Fruit fly (Drosophila melanogaster): Measurements from ENCODE around the gene croc.

Gene croc

DNA sequence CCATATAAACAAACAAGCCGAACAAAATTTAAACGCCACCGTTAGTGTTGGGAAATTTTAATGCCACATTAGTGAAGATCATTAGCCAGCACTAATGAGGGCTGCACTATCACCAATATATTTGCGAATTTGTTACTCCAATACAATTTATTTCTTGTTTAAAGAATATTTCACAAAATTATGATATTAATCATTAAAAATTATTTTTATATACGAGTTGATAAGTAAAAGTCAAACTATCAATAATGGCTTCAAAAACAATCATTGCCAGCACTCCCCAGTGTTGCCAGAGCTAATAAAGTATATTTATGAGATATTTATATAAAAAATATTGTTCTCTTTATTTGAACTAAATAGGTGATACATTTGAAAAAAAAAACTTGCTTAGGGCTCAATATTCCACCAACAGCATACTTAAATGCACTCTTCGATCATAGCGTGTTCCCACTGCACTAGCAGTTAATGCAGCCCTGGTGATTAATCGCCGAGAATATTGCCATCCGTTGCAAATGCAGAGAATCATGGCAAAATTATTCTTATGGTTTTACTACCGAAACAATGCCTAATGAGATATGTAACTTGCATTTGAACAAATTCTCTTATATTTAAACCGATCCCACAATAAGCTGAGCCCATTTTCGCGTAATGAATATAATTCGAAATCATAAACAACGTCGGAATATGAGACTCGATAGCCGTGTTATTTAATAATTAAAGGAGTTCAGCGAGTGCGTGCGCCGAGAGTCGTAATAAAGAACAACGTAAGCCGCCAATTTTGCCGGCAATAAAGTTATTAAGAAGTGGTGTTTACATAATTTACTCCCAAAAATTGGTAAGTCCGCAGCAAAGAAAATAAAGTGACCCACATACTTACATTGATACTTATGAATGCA lies 39.8 kb upstream of the croc start, which contains the start of the genes SAK and Cdk12 (continued):
- TF ChIP-seq p53 (GFP tag; optimal IDR thresholded peaks at IDR 0.05) (no peak), Poxn (GFP tag; IDR thresholded peaks at IDR 0.05) (no peak; the same call in 1 of the 2 replicates), Hsf (GFP tag; optimal IDR thresholded peaks at IDR 0.05) (peak; percentile 71), slou (GFP tag; optimal IDR thresholded peaks at IDR 0.05) (peak; percentile 82), tup (GFP tag; optimal IDR thresholded peaks at IDR 0.05) (peak; percentile 77), BEAF-32 (GFP tag; optimal IDR thresholded peaks at IDR 0.05) (peak; percentile 63), lola (GFP tag; optimal IDR thresholded peaks at IDR 0.05) (peak in 1 of 3 experiments; percentile 85), prd (optimal IDR thresholded peaks at IDR 0.05) (no peak), prd (GFP tag; IDR thresholded peaks at IDR 0.05) (peak; percentile 90), cato (GFP tag; optimal IDR thresholded peaks at IDR 0.05; ENCODE audit: borderline replicate concordance) (peak; percentile 68), CG12299 (tag; optimal IDR thresholded peaks at IDR 0.05) (peak; percentile 77), unpg (GFP tag; optimal IDR thresholded peaks at IDR 0.05) (peak; percentile 81), fu2 (GFP tag; optimal IDR thresholded peaks at IDR 0.05) (peak; percentile 67), Camta (GFP tag; optimal IDR thresholded peaks at IDR 0.05) (peak; percentile 48), trem (tag; optimal IDR thresholded peaks at IDR 0.05) (peak; percentile 78), CG15696 (tag; optimal IDR thresholded peaks at IDR 0.05) (peak; percentile 85), mam (GFP tag; optimal IDR thresholded peaks at IDR 0.05) (peak; percentile 77), CG17568 (GFP tag; optimal IDR thresholded peaks at IDR 0.05) (peak; percentile 48), CG2712 (tag; optimal IDR thresholded peaks at IDR 0.05) (peak; percentile 89), gro (GFP tag; optimal IDR thresholded peaks at IDR 0.05) (no peak), Dbx (GFP tag; IDR thresholded peaks at IDR 0.05) (peak; percentile 84), Optix (GFP tag; IDR thresholded peaks at IDR 0.05) (peak; percentile 65; the same call in 2 of the 3 replicates), CG17186 (GFP tag; optimal IDR thresholded peaks at IDR 0.05) (no peak), CG6683 (GFP tag; optimal IDR thresholded peaks at IDR 0.05) (peak; percentile 34), CG11398 (GFP tag; optimal IDR thresholded peaks at IDR 0.05) (no peak), Fer1 (GFP tag; optimal IDR thresholded peaks at IDR 0.05) (peak; percentile 79), CG10565 (GFP tag; optimal IDR thresholded peaks at IDR 0.05) (peak; percentile 38), Lpt (GFP tag; optimal IDR thresholded peaks at IDR 0.05) (no peak), Hr51 (GFP tag; optimal IDR thresholded peaks at IDR 0.05) (peak; percentile 61 to 86), CG7556 (GFP tag; optimal IDR thresholded peaks at IDR 0.05) (peak; percentile 87), shn (GFP tag; optimal IDR thresholded peaks at IDR 0.05) (peak; percentile 55), crol (GFP tag; IDR thresholded peaks at IDR 0.05) (no peak), hkb (optimal IDR thresholded peaks at IDR 0.05) (no peak), hkb (GFP tag; IDR thresholded peaks at IDR 0.05) (peak; percentile 79), sc (optimal IDR thresholded peaks at IDR 0.05) (no peak), sc (GFP tag; optimal IDR thresholded peaks at IDR 0.05) (peak; percentile 77), cwo (GFP tag; optimal IDR thresholded peaks at IDR 0.05) (peak; percentile 66), Hey (tag; optimal IDR thresholded peaks at IDR 0.05) (no peak), C15 (GFP tag; IDR thresholded peaks at IDR 0.05) (0 out of 3 replicates have a peak, but pooled peaks have one; percentile 56), ab (GFP tag; optimal IDR thresholded peaks at IDR 0.05) (peak; percentile 74), CG11093 (GFP tag; IDR thresholded peaks at IDR 0.05) (peak; percentile 74; the same call in 2 of the 3 replicates), CG14050 (GFP tag; IDR thresholded peaks at IDR 0.05) (peak; percentile 54), Neu2 (GFP tag; optimal IDR thresholded peaks at IDR 0.05; ENCODE audit: borderline replicate concordance) (no peak), CG2199 (GFP tag; IDR thresholded peaks at IDR 0.05) (0 out of 3 replicates have a peak, but pooled peaks have one; percentile 46), Med (GFP tag) (peak; percentile 86), CG10366 (GFP tag; IDR thresholded peaks at IDR 0.05) (peak; percentile 71; the same call in 1 of the 2 replicates), D (optimal IDR thresholded peaks at IDR 0.05) (no peak), D (GFP tag; optimal IDR thresholded peaks at IDR 0.05) (peak; percentile 81), pnt (GFP tag; optimal IDR thresholded peaks at IDR 0.05) (peak; percentile 71)
